Fruit fly (Drosophila melanogaster): ENCODE data around the gene PolE1.

DNA sequence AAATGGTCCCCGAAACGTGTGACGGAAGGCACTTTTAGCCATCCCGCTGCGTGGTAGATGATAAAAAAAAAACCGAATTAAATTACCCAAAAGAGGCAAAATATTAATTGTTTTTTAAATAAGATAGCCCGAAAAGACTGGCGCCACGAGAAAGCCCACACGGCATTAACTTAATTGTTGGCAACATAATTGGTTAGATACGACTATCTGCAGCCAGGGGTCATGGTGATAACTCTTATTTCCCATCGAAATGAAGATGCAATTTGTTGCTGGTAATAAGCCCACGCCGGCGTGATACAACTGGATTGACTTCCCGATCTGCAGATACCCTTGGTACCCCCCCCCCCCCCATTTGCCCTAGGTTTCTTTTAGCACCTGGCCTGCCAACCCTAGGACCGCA lies 20.2 kb upstream of the PolE1 start:
- TF ChIP-seq CG17806 (tag; optimal IDR thresholded peaks at IDR 0.05): no peak
- TF ChIP-seq Snoo (tag; optimal IDR thresholded peaks at IDR 0.05): no peak
- no peak for TF ChIP-seq gl (tag; optimal IDR thresholded peaks at IDR 0.05)
- no peak for TF ChIP-seq CG14655 (GFP tag; optimal IDR thresholded peaks at IDR 0.05)
- TF ChIP-seq fd96Ca (GFP tag; IDR thresholded peaks at IDR 0.05): no peak

All from whole organism, pupa.